Worm (Caenorhabditis elegans): ENCODE measurements around the gene col-80.
A peak's percentile ranks its signal among the peaks of the same experiment; 100 is the strongest.

ce11 chrII:10714262-10714933 is 7.4 kb downstream of the col-80 start, which contains the start of the genes dph-2 and C09G5.7:
- TF ChIP-seq pqm-1 (tag; optimal IDR thresholded peaks at IDR 0.05), result no peak
- no peak for TF ChIP-seq ceh-28 (tag; optimal IDR thresholded peaks at IDR 0.05)
- TF ChIP-seq nhr-11 (tag; optimal IDR thresholded peaks at IDR 0.05), result no peak
- no peak for TF ChIP-seq egl-27 (tag; optimal IDR thresholded peaks at IDR 0.05)
- no peak for TF ChIP-seq pha-4 (tag; optimal IDR thresholded peaks at IDR 0.05)
- no peak for TF ChIP-seq ztf-11 (tag; optimal IDR thresholded peaks at IDR 0.05)
- no peak for TF ChIP-seq unc-62 (GFP tag; optimal IDR thresholded peaks at IDR 0.05)
- no peak for TF ChIP-seq ceh-82 (tag; optimal IDR thresholded peaks at IDR 0.05)
- TF ChIP-seq nhr-25 (tag; optimal IDR thresholded peaks at IDR 0.05), result no peak
- no peak for TF ChIP-seq ZK546.5 (tag; optimal IDR thresholded peaks at IDR 0.05)
- TF ChIP-seq lin-15B (tag; optimal IDR thresholded peaks at IDR 0.05), result peak; percentile 47
- TF ChIP-seq ama-1 (optimal IDR thresholded peaks at IDR 0.05), result no peak
- TF ChIP-seq fos-1 (tag; optimal IDR thresholded peaks at IDR 0.05), result no peak
- no peak for TF ChIP-seq tbx-2 (tag; optimal IDR thresholded peaks at IDR 0.05)
